Worm (Caenorhabditis elegans) whole organism, midembryonic: ENCODE measurements around the gene F37B12.3.

Experiments
- T22C8.4 ChIP-seq: fragments of 200-800 bp; sonication (Bioruptor generic); IDR thresholded peaks from 2 replicates; pipeline ENCODE4 v1.3.6; 2022; ENCODE audit warnings: missing genetic modification characterization, missing compliant biosample characterization
- cog-1 ChIP-seq: sonication (generic microtip); optimal IDR thresholded peaks from 2 replicates; lab custom pipeline; 2016; ENCODE audit warnings: missing genetic modification characterization, missing compliant biosample characterization
- flt-1 ChIP-seq: fragments of 200-800 bp; sonication (Bioruptor generic); IDR thresholded peaks from 2 replicates; pipeline ENCODE4 v1.3.6; 2022; ENCODE audit warnings: missing genetic modification characterization, missing compliant biosample characterization
- klf-2 ChIP-seq: fragments of 200-800 bp; sonication (Bioruptor generic); conservative IDR thresholded peaks from 2 replicates; pipeline ENCODE4 v1.3.6; 2022; ENCODE audit warnings: missing genetic modification reagents, missing genetic modification characterization, missing compliant biosample characterization
- med-1 ChIP-seq: sonication (generic microtip); optimal IDR thresholded peaks from 2 replicates; lab custom pipeline; 2017; ENCODE audit warnings: missing genetic modification characterization, mild to moderate bottlenecking, missing compliant biosample characterization, antibody characterized with exemption, missing genetic modification reagents; ENCODE audit not compliant: insufficient read depth
- ref-1 ChIP-seq: fragments of 200-800 bp; sonication (Bioruptor generic); conservative IDR thresholded peaks from 2 replicates; pipeline ENCODE4 v1.3.6; 2022; ENCODE audit warnings: missing genetic modification reagents, missing genetic modification characterization, missing compliant biosample characterization
- tab-1 ChIP-seq: fragments of 200-800 bp; sonication (Bioruptor generic); IDR thresholded peaks from 2 replicates; pipeline ENCODE4 v1.3.6; 2022; ENCODE audit warnings: missing genetic modification characterization, missing compliant biosample characterization
- ztf-23 ChIP-seq: fragments of 200-800 bp; sonication (Bioruptor generic); IDR thresholded peaks from 2 replicates; pipeline ENCODE4 v1.3.6; 2022; ENCODE audit warnings: missing genetic modification reagents, missing genetic modification characterization, missing compliant biosample characterization
- ztf-29 ChIP-seq: fragments of 200-800 bp; sonication (Bioruptor generic); IDR thresholded peaks from 2 replicates; pipeline ENCODE4 v1.3.6; 2022; ENCODE audit warnings: missing genetic modification reagents, missing genetic modification characterization, missing compliant biosample characterization

F37B12.3 gene

DNA sequence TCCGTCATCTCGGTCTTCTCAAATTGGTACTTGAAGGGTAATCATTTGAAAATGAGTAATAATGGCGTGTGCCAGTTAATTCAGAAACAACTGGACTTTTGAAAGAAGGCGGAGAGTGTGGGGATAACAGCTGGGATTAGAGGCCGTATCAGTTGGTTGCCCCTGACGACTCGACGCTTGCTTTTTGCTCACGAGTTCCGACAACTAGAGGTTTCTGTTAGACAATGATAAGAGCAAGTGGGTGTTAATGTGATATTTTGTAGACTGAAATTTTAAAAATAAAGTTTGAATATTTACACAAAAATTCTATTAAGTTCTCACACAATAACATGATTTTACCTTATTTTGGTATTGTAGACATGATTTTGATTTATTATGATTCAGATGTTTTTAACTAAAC, 36.1 kb downstream of the F37B12.3 start, which contains the start of gene F44G4.7:
Gene F44G4.7, minus strand, starts transcription at position 101 of the 400 bp plus-strand sequence.
- TF ChIP-seq klf-2 (GFP tag; lab: Robert Waterston, UW), result no peak
- TF ChIP-seq T22C8.4 (GFP tag; lab: Robert Waterston, UW), result no peak
- no peak for TF ChIP-seq ztf-23 (GFP tag; lab: Robert Waterston, UW)
- TF ChIP-seq ztf-29 (GFP tag; lab: Robert Waterston, UW), result no peak
- no peak for TF ChIP-seq tab-1 (GFP tag; lab: Robert Waterston, UW)
- no peak for TF ChIP-seq flt-1 (GFP tag; lab: Robert Waterston, UW)
- TF ChIP-seq med-1 (GFP tag; lab: Kevin White, UChicago), result no peak
- no peak for TF ChIP-seq ref-1 (GFP tag; lab: Robert Waterston, UW)

DNA sequence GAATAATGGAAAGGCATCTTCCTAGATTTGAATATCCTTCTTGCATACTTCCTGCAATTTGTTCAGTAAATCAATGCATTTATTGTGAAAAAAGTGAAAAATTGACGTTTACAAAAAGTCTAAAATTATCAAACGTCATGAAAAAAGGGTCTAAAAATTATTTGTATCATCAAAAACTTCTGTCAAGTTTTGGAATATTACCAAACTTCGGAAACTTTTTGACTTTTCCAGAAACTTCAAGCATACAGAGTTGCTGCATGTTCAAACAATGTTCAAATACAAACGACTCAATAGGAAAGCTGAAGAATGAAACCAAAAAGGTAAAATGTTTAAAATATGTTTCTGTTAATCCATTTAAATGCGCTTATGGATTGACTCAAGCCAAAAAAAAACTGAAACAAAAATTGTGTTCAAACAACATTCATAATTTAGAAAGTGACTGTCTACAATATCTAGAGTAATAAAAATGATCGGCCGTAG, 39.4 kb downstream of the F37B12.3 start, which contains the start of gene F44G4.6:
Gene F44G4.6, minus strand, starts transcription at position 51 of the 480 bp plus-strand sequence.
- TF ChIP-seq flt-1 (GFP tag; lab: Robert Waterston, UW), result no peak
- no peak for TF ChIP-seq klf-2 (GFP tag; lab: Robert Waterston, UW)
- TF ChIP-seq tab-1 (GFP tag; lab: Robert Waterston, UW), result no peak
- TF ChIP-seq ref-1 (GFP tag; lab: Robert Waterston, UW), result no peak

DNA sequence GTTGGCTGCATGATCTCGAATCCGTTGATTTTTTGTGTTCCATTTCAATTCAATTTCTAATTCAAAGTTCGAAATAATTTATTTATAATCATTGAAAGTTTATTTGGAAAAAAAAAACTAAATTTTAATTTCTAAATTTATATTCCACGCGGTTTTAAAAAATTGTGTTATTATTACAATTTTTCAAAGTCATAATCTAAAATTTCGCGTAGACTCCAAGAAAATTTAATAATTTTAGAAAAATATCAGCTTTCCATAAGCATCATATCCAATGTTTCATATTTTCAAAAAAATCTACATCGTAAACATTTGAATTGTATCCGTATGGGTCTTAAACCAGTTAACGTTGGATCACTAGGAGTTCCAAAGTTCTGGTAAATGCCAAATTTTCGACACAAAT, 40.9 kb downstream of the F37B12.3 start, which contains the start of gene F44G4.5:
Gene F44G4.5, minus strand, starts transcription at position 101 of the 400 bp plus-strand sequence.
- TF ChIP-seq ztf-29 (GFP tag; lab: Robert Waterston, UW) (no peak), klf-2 (GFP tag; lab: Robert Waterston, UW) (no peak), cog-1 (tag; lab: Kevin White, UChicago) (no peak), tab-1 (GFP tag; lab: Robert Waterston, UW) (no peak), ztf-23 (GFP tag; lab: Robert Waterston, UW) (no peak), T22C8.4 (GFP tag; lab: Robert Waterston, UW) (no peak), flt-1 (GFP tag; lab: Robert Waterston, UW) (no peak), ref-1 (GFP tag; lab: Robert Waterston, UW) (no peak), med-1 (GFP tag; lab: Kevin White, UChicago) (no peak)

DNA sequence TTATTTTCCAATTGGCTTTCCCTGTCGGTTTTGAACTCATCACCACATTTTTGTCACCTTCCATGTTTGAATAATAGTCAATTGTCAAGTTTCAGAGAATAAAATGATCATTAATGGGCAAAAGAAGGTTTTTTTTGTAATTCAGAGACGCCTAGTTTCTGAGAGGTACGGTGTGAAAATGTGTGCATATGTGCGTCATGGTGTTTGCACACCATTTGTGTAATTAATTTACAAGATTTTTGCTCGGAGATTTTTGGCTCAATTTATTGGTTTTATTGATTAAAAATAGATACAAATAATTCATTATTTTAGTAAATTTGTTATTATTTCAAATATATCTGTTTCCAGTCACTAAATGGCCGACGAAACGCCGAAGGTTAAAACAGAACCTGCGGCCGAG, 43.7 kb downstream of the F37B12.3 start, which contains the start of the genes F44G4.3 and tdp-1:
Gene F44G4.3, minus strand, starts transcription at position 184 of the 400 bp plus-strand sequence.
Gene tdp-1, plus strand, starts transcription at position 347 of the 400 bp plus-strand sequence.
- TF ChIP-seq med-1 (GFP tag; lab: Kevin White, UChicago) (no peak), ref-1 (GFP tag; lab: Robert Waterston, UW) (no peak), ztf-23 (GFP tag; lab: Robert Waterston, UW) (no peak), tab-1 (GFP tag; lab: Robert Waterston, UW) (no peak), flt-1 (GFP tag; lab: Robert Waterston, UW) (no peak), T22C8.4 (GFP tag; lab: Robert Waterston, UW) (no peak), klf-2 (GFP tag; lab: Robert Waterston, UW) (no peak), cog-1 (tag; lab: Kevin White, UChicago) (no peak)

DNA sequence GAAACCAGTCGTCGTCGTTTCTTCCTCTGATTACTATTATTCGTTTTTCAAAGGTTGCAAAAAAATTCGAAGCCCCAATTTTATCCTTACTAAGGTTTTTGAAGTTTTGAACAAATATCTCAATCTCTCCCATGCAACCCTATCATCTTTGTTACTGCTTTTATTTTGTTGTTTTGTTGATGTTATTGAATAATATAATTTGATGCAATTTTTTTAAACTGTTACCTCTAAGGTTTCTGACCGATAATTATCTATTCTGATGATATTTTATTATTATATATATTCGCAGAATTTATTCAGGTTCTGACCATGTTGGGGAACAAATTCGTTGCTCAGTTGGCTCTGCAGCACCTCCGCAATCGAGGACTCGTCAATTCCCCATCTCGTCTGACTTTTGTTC, 45.1 kb downstream of the F37B12.3 start, which contains the start of gene ndub-2:
Gene ndub-2, plus strand, starts transcription at position 301 of the 400 bp plus-strand sequence.
- TF ChIP-seq ztf-23 (GFP tag; lab: Robert Waterston, UW) (no peak), flt-1 (GFP tag; lab: Robert Waterston, UW) (no peak)

DNA sequence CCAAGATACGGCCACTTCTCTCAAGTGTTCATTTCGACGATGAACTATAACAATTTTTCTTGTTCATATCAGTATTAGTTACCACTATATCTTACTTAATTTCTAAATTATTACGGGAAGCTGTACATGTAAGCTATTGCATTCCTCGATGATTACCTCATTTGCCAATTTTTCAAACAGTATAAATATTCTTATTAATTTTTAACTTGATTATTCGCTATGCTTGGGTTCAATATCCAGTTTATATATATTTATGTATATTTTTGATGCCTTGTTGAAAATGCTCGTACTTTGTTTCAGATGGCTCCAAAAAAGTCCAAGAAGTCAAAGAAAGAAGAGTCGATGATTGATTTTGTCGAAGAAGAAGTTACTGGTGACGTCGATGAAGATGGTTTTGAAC, 46.9 kb downstream of the F37B12.3 start, which contains the start of gene F44G4.1:
Gene F44G4.1, plus strand, starts transcription at position 301 of the 400 bp plus-strand sequence.
- TF ChIP-seq klf-2 (GFP tag; lab: Robert Waterston, UW) (no peak), tab-1 (GFP tag; lab: Robert Waterston, UW) (no peak), med-1 (GFP tag; lab: Kevin White, UChicago) (no peak), ref-1 (GFP tag; lab: Robert Waterston, UW) (no peak), cog-1 (tag; lab: Kevin White, UChicago) (no peak), ztf-23 (GFP tag; lab: Robert Waterston, UW) (no peak), flt-1 (GFP tag; lab: Robert Waterston, UW) (no peak)

DNA sequence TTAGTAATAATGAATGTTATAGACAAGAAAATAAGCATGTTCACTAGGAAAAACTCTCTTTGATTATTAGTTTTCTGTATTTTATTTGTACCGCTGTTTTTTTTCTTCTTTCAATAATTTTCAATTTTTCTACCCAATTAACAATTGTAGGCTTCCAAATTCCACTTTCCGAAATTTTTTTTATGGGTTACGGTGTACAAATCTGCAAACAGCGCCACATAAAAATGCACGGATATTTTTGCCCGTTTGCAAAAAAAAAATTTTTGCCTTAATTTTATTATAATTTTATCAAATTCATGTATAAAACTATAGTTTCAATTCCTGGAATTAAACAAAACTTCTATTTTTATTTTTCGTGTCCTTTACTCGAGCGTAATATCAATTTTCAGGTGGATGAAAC, 48.4 kb downstream of the F37B12.3 start, which contains the start of gene ooc-5:
Gene ooc-5, plus strand, starts transcription at position 381 of the 400 bp plus-strand sequence.
- no peak for TF ChIP-seq tab-1 (GFP tag; lab: Robert Waterston, UW)
- TF ChIP-seq flt-1 (GFP tag; lab: Robert Waterston, UW), result no peak
- no peak for TF ChIP-seq cog-1 (tag; lab: Kevin White, UChicago)
- no peak for TF ChIP-seq ref-1 (GFP tag; lab: Robert Waterston, UW)
- no peak for TF ChIP-seq T22C8.4 (GFP tag; lab: Robert Waterston, UW)
- no peak for TF ChIP-seq med-1 (GFP tag; lab: Kevin White, UChicago)
- TF ChIP-seq klf-2 (GFP tag; lab: Robert Waterston, UW), result no peak
- no peak for TF ChIP-seq ztf-23 (GFP tag; lab: Robert Waterston, UW)
- TF ChIP-seq ztf-29 (GFP tag; lab: Robert Waterston, UW), result no peak

DNA sequence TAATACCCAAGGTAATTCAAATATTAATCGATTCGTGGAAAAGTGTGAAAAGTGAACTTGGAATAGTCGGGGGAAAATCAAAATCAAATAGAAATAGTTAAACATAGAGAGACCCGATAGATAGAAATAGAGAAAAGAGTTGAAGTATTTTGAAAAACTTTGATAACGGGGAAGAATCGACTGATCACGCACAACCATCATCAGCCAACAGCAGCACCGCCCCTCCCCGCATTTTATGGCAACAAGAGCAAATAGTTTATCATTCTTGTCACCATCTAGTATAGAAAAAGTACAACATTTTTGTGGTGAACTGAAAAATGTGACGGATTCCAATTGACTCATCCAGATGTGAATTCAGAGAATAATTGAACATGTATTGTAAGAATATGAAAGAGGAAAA, 49.6 kb downstream of the F37B12.3 start:
- no peak for TF ChIP-seq med-1 (GFP tag; lab: Kevin White, UChicago)
- no peak for TF ChIP-seq T22C8.4 (GFP tag; lab: Robert Waterston, UW)
- no peak for TF ChIP-seq cog-1 (tag; lab: Kevin White, UChicago)
- TF ChIP-seq ref-1 (GFP tag; lab: Robert Waterston, UW), result no peak
- no peak for TF ChIP-seq ztf-23 (GFP tag; lab: Robert Waterston, UW)
- no peak for TF ChIP-seq flt-1 (GFP tag; lab: Robert Waterston, UW)
- TF ChIP-seq tab-1 (GFP tag; lab: Robert Waterston, UW), result no peak
- TF ChIP-seq klf-2 (GFP tag; lab: Robert Waterston, UW), result no peak
- no peak for TF ChIP-seq ztf-29 (GFP tag; lab: Robert Waterston, UW)

DNA sequence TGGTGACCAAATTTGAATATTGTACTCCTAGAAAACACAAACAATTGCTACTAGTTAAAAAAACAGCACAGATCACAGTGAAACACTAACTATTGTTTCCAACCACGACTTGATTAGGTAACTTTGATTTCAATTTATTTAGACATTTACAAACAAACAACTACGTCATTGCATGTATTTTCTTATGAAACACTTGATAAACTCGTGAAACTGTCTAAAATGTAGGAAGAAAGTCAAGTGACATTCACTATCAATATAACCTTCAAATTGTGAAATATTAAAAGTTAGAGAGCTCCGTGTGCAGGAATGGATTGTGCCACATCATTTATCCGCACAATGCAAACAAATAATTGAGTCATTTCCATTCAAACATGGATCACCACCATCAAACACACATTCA, 50.9 kb downstream of the F37B12.3 start:
- TF ChIP-seq ztf-29 (GFP tag; lab: Robert Waterston, UW) (no peak), ref-1 (GFP tag; lab: Robert Waterston, UW) (no peak), ztf-23 (GFP tag; lab: Robert Waterston, UW) (no peak), T22C8.4 (GFP tag; lab: Robert Waterston, UW) (no peak), med-1 (GFP tag; lab: Kevin White, UChicago) (no peak), tab-1 (GFP tag; lab: Robert Waterston, UW) (no peak), klf-2 (GFP tag; lab: Robert Waterston, UW) (no peak), flt-1 (GFP tag; lab: Robert Waterston, UW) (no peak), cog-1 (tag; lab: Kevin White, UChicago) (no peak)
